Fruit fly (Drosophila melanogaster) whole organism, embryonic: ENCODE results near the gene CG14253.

Source experiments
- Asciz ChIP-seq: fragments of 200-800 bp; sonication (Bioruptor generic); optimal IDR thresholded peaks from 2 replicates; lab custom pipeline; 2017; ENCODE audit warnings: missing biosample characterization, mild to moderate bottlenecking, missing genetic modification characterization, missing genetic modification reagents
- CG11085 ChIP-seq: fragments of 200-800 bp; sonication (Bioruptor generic); IDR thresholded peaks from 2 replicates; pipeline ENCODE4 v1.3.6; 2022; ENCODE audit warnings: missing biosample characterization, missing genetic modification characterization
- CG11398 ChIP-seq: fragments of 200-800 bp; sonication (Bioruptor generic); optimal IDR thresholded peaks from 2 replicates; lab custom pipeline; 2016; ENCODE audit warnings: missing biosample characterization, missing genetic modification characterization
- CG11560 ChIP-seq: fragments of 200-800 bp; sonication (Bioruptor generic); IDR thresholded peaks from 3 replicates; pipeline ENCODE4 v1.3.6; 2022; ENCODE audit warnings: missing biosample characterization, missing genetic modification characterization
- CG15073 ChIP-seq: fragments of 200-800 bp; sonication (Bioruptor generic); optimal IDR thresholded peaks from 2 replicates; lab custom pipeline; 2016; ENCODE audit warnings: missing biosample characterization, missing genetic modification characterization
- CG1647 ChIP-seq: fragments of 200-800 bp; sonication (Bioruptor generic); optimal IDR thresholded peaks from 3 replicates; lab custom pipeline; 2016; ENCODE audit warnings: missing biosample characterization, missing genetic modification characterization
- CG17612 ChIP-seq: fragments of 200-800 bp; sonication (Bioruptor generic); IDR thresholded peaks from 2 replicates; pipeline ENCODE4 v1.3.6; 2022; ENCODE audit warnings: missing biosample characterization, missing genetic modification characterization
- CG2199 ChIP-seq: fragments of 200-800 bp; sonication (Bioruptor generic); IDR thresholded peaks from 3 replicates; pipeline ENCODE4 v1.3.6; 2022; ENCODE audit warnings: missing biosample characterization, missing genetic modification characterization
- CG3407 ChIP-seq: fragments of 200-800 bp; sonication (Bioruptor generic); optimal IDR thresholded peaks from 2 replicates; lab custom pipeline; 2018; ENCODE audit warnings: missing biosample characterization, mild to moderate bottlenecking, missing genetic modification characterization
- CG3726 ChIP-seq: fragments of 200-800 bp; sonication (Bioruptor generic); IDR thresholded peaks from 3 replicates; pipeline ENCODE4, ENCODE4 v1.3.6; 2022; ENCODE audit warnings: missing biosample characterization, missing genetic modification characterization
- CG3995 ChIP-seq: fragments of 200-800 bp; sonication (Bioruptor generic); optimal IDR thresholded peaks from 3 replicates; lab custom pipeline; 2016; ENCODE audit warnings: missing biosample characterization, missing genetic modification characterization
- CG42726 ChIP-seq: fragments of 200-800 bp; sonication (Bioruptor generic); IDR thresholded peaks from 2 replicates; pipeline ENCODE4 v1.3.6; 2022; ENCODE audit warnings: missing biosample characterization, missing genetic modification characterization; ENCODE audit not compliant: partially characterized antibody
- CG4424 ChIP-seq: fragments of 200-800 bp; sonication (Bioruptor generic); optimal IDR thresholded peaks from 3 replicates; lab custom pipeline; 2016; ENCODE audit warnings: missing biosample characterization, missing genetic modification characterization
- CG5245 ChIP-seq: fragments of 200-800 bp; sonication (Bioruptor generic); optimal IDR thresholded peaks from 3 replicates; lab custom pipeline; 2016; ENCODE audit warnings: missing biosample characterization, missing genetic modification characterization
- CG7271 ChIP-seq: fragments of 200-800 bp; sonication (Bioruptor generic); optimal IDR thresholded peaks from 2 replicates; lab custom pipeline; 2018; ENCODE audit warnings: missing biosample characterization, mild to moderate bottlenecking, missing genetic modification characterization, moderate library complexity
- CG8290 ChIP-seq, 3 experiments: fragments of 200-800 bp; sonication (Bioruptor generic); optimal IDR thresholded peaks; 2 replicates each; lab custom pipeline; 2016 to 2019; ENCODE audit warnings: missing biosample characterization in 3 of 3, missing genetic modification characterization in 3 of 3, mild to moderate bottlenecking in 2 of 3, moderate library complexity in 1 of 3
- CHES-1-like ChIP-seq: fragments of 200-800 bp; sonication (Bioruptor generic); optimal IDR thresholded peaks from 2 replicates; lab custom pipeline; 2016; ENCODE audit warnings: missing biosample characterization, missing genetic modification characterization
- Dip2 ChIP-seq: fragments of 200-800 bp; sonication (Bioruptor generic); IDR thresholded peaks from 2 replicates; pipeline ENCODE4 v1.3.6; 2022; ENCODE audit warnings: missing biosample characterization, missing genetic modification characterization
- Doc3 ChIP-seq: fragments of 200-800 bp; sonication (Bioruptor generic); IDR thresholded peaks from 3 replicates; pipeline ENCODE4 v1.3.6; 2022; ENCODE audit warnings: missing biosample characterization, missing genetic modification characterization; ENCODE audit not compliant: partially characterized antibody
- Elba2 ChIP-seq: fragments of 200-800 bp; sonication (Bioruptor generic); optimal IDR thresholded peaks from 3 replicates; lab custom pipeline; 2016; ENCODE audit warnings: missing biosample characterization, missing genetic modification characterization
- Ets65A ChIP-seq: fragments of 200-800 bp; sonication (Bioruptor generic); peaks from one replicate; lab custom pipeline; 2016; ENCODE audit warnings: missing biosample characterization, missing genetic modification characterization
- GATAe ChIP-seq: fragments of 200-800 bp; sonication (Bioruptor generic); conservative IDR thresholded peaks from 2 replicates; pipeline ENCODE4 v1.3.6; 2022; ENCODE audit warnings: missing biosample characterization, missing genetic modification characterization
- MBD-R2 ChIP-seq: fragments of 200-800 bp; sonication (Bioruptor generic); IDR thresholded peaks from 2 replicates; pipeline ENCODE4 v1.3.6; 2022; ENCODE audit warnings: missing biosample characterization, missing genetic modification characterization
- Poxn ChIP-seq: fragments of 200-800 bp; sonication (Bioruptor generic); IDR thresholded peaks from 2 replicates; pipeline ENCODE4 v1.3.6; 2022; ENCODE audit warnings: missing biosample characterization, missing genetic modification characterization
- Sox100B ChIP-seq: fragments of 200-800 bp; sonication (Bioruptor generic); optimal IDR thresholded peaks from 3 replicates; lab custom pipeline; 2018; ENCODE audit warnings: missing biosample characterization, mild to moderate bottlenecking, missing genetic modification characterization
- amos ChIP-seq: fragments of 200-800 bp; sonication (Bioruptor generic); IDR thresholded peaks from 2 replicates; pipeline ENCODE4 v1.3.6; 2022; ENCODE audit warnings: missing biosample characterization, missing genetic modification characterization; ENCODE audit not compliant: partially characterized antibody
- ara ChIP-seq: fragments of 200-800 bp; sonication (Bioruptor generic); IDR thresholded peaks from 2 replicates; pipeline ENCODE4 v1.3.6; 2022; ENCODE audit warnings: missing biosample characterization, missing genetic modification characterization
- bcd ChIP-seq: fragments of 200-800 bp; sonication (Bioruptor generic); optimal IDR thresholded peaks from 2 replicates; lab custom pipeline; 2017; ENCODE audit warnings: missing biosample characterization, mild to moderate bottlenecking, missing genetic modification characterization
- bsh ChIP-seq, 2 experiments: fragments of 200-800 bp; sonication (Bioruptor generic); optimal IDR thresholded peaks; 2 replicates each; lab custom pipeline; 2017 to 2018; ENCODE audit warnings: mild to moderate bottlenecking in 2 of 2, missing biosample characterization in 2 of 2, missing genetic modification characterization in 2 of 2, moderate library complexity in 1 of 2
- croc ChIP-seq: fragments of 200-800 bp; sonication (Bioruptor generic); conservative IDR thresholded peaks from 3 replicates; pipeline ENCODE4 v1.3.6; 2022; ENCODE audit warnings: missing biosample characterization, missing genetic modification characterization
- dimm ChIP-seq: fragments of 200-800 bp; sonication (Bioruptor generic); IDR thresholded peaks from 2 replicates; pipeline ENCODE4 v1.3.6; 2022; ENCODE audit warnings: missing biosample characterization, missing genetic modification characterization
- dysf ChIP-seq: fragments of 200-800 bp; sonication (Bioruptor generic); IDR thresholded peaks from 3 replicates; pipeline ENCODE4 v1.3.6; 2022; ENCODE audit warnings: missing biosample characterization, missing genetic modification characterization
- gce ChIP-seq: fragments of 200-800 bp; sonication (Bioruptor generic); IDR thresholded peaks from 3 replicates; pipeline ENCODE4 v1.3.6; 2022; ENCODE audit warnings: missing biosample characterization, missing genetic modification characterization
- nerfin-2 ChIP-seq: fragments of 200-800 bp; sonication (Bioruptor generic); IDR thresholded peaks from 2 replicates; pipeline ENCODE4 v1.3.6; 2022; ENCODE audit warnings: missing biosample characterization, missing genetic modification characterization; ENCODE audit not compliant: partially characterized antibody
- nmo ChIP-seq: fragments of 200-800 bp; sonication (Bioruptor generic); optimal IDR thresholded peaks from 2 replicates; lab custom pipeline; 2018; ENCODE audit warnings: missing biosample characterization, mild to moderate bottlenecking, missing genetic modification characterization, moderate library complexity
- nom ChIP-seq: fragments of 200-800 bp; sonication (Bioruptor generic); optimal IDR thresholded peaks from 2 replicates; lab custom pipeline; 2017; ENCODE audit warnings: missing biosample characterization, missing genetic modification characterization, mild to moderate bottlenecking, moderate library complexity, missing genetic modification reagents
- oc ChIP-seq: fragments of 200-800 bp; sonication (Bioruptor generic); optimal IDR thresholded peaks from 2 replicates; lab custom pipeline; 2018; ENCODE audit warnings: missing biosample characterization, mild to moderate bottlenecking, missing genetic modification characterization, moderate library complexity
- org-1 ChIP-seq: fragments of 200-800 bp; sonication (Bioruptor generic); optimal IDR thresholded peaks from 2 replicates; lab custom pipeline; 2017; ENCODE audit warnings: missing biosample characterization, missing genetic modification characterization
- pho ChIP-seq: fragments of 200-800 bp; sonication (Bioruptor generic); optimal IDR thresholded peaks from 2 replicates; lab custom pipeline; 2016; ENCODE audit warnings: missing biosample characterization, missing genetic modification characterization
- pita ChIP-seq: fragments of 200-800 bp; sonication (Bioruptor generic); optimal IDR thresholded peaks from 2 replicates; lab custom pipeline; 2017; ENCODE audit warnings: missing biosample characterization, mild to moderate bottlenecking, missing genetic modification characterization
- pum ChIP-seq: fragments of 200-800 bp; sonication (Bioruptor generic); optimal IDR thresholded peaks from 2 replicates; lab custom pipeline; 2016; ENCODE audit warnings: missing biosample characterization, missing genetic modification characterization
- pzg ChIP-seq: fragments of 200-800 bp; sonication (Bioruptor generic); optimal IDR thresholded peaks from 3 replicates; lab custom pipeline; 2018; ENCODE audit warnings: missing biosample characterization, mild to moderate bottlenecking, missing genetic modification characterization, moderate library complexity
- row ChIP-seq: fragments of 200-800 bp; sonication (Bioruptor generic); IDR thresholded peaks from 3 replicates; pipeline ENCODE4 v1.3.6; 2022; ENCODE audit warnings: missing biosample characterization, missing genetic modification characterization
- seq ChIP-seq: fragments of 200-800 bp; sonication (Bioruptor generic); IDR thresholded peaks from 2 replicates; pipeline ENCODE4 v1.3.6; 2022; ENCODE audit warnings: missing biosample characterization, missing genetic modification characterization
- slp2 ChIP-seq: fragments of 200-800 bp; sonication (Bioruptor generic); optimal IDR thresholded peaks from 2 replicates; lab custom pipeline; 2016; ENCODE audit warnings: missing biosample characterization, missing genetic modification characterization
- sob ChIP-seq: fragments of 200-800 bp; sonication (Bioruptor generic); IDR thresholded peaks from 2 replicates; pipeline ENCODE4 v1.3.6; 2022; ENCODE audit warnings: missing biosample characterization, missing genetic modification characterization
- ssp ChIP-seq: fragments of 200-800 bp; sonication (Bioruptor generic); IDR thresholded peaks from 2 replicates; pipeline ENCODE4 v1.3.6; 2022; ENCODE audit warnings: missing biosample characterization, missing genetic modification characterization
- tap ChIP-seq: fragments of 200-800 bp; optimal IDR thresholded peaks from 3 replicates; lab custom pipeline; 2019; ENCODE audit warnings: missing biosample characterization, mild to moderate bottlenecking, missing genetic modification characterization, moderate library complexity
- tin ChIP-seq: fragments of 200-800 bp; sonication (Bioruptor generic); optimal IDR thresholded peaks from 3 replicates; lab custom pipeline; 2016; ENCODE audit warnings: missing biosample characterization, missing genetic modification characterization
- vfl ChIP-seq: fragments of 200-800 bp; sonication (Bioruptor generic); optimal IDR thresholded peaks from 2 replicates; lab custom pipeline; 2016; ENCODE audit warnings: missing biosample characterization, missing genetic modification characterization
- zf30C ChIP-seq: fragments of 200-800 bp; sonication (Bioruptor generic); optimal IDR thresholded peaks from 3 replicates; lab custom pipeline; 2018; ENCODE audit warnings: missing biosample characterization, mild to moderate bottlenecking, missing genetic modification characterization

The CG14253 gene

dm6 chr3R:26963747-26964174, 14.6 kb upstream of the CG14253 start (continued):
- TF ChIP-seq pita (no peak), dysf (peak; percentile 74), org-1 (peak; percentile 50), tap (tag; lab: Kevin White, UChicago) (peak; percentile 78), nom (peak; percentile 76), CHES-1-like (GFP tag; lab: Kevin White, UChicago) (peak; percentile 34), CG7271 (tag; lab: Kevin White, UChicago) (peak; percentile 62), croc (peak; percentile 43; the same call in 2 of the 3 replicates), Sox100B (GFP tag; lab: Kevin White, UChicago) (peak; percentile 76), oc (tag; lab: Kevin White, UChicago) (no peak), CG1647 (GFP tag; lab: Kevin White, UChicago) (peak; percentile 65), bsh (GFP tag; optimal IDR thresholded peaks at IDR 0.05; lab: Kevin White, UChicago) (peak; percentile 46 to 48), pzg (GFP tag; lab: Kevin White, UChicago) (no peak), bcd (GFP tag; lab: Kevin White, UChicago) (peak; percentile 76), amos (GFP tag; lab: Robert Waterston, UW) (no peak), ssp (no peak), CG17612 (GFP tag; lab: Robert Waterston, UW) (no peak), ara (GFP tag; lab: Robert Waterston, UW) (no peak), CG4424 (GFP tag; lab: Kevin White, UChicago) (peak; percentile 52), sob (GFP tag; lab: Robert Waterston, UW) (0 out of 2 replicates have a peak, but pooled peaks have one; percentile 35), Poxn (GFP tag; lab: Robert Waterston, UW) (no peak), CG42726 (GFP tag; lab: Robert Waterston, UW) (no peak), CG8290 (GFP tag; optimal IDR thresholded peaks at IDR 0.05; lab: Kevin White, UChicago) (peak; percentile 36), CG8290 (tag; optimal IDR thresholded peaks at IDR 0.05; lab: Kevin White, UChicago) (peak in 1 of 2 experiments; percentile 23), slp2 (GFP tag; lab: Kevin White, UChicago) (no peak), nerfin-2 (GFP tag; lab: Robert Waterston, UW) (no peak), tin (peak; percentile 85), Dip2 (no peak), CG2199 (GFP tag; lab: Robert Waterston, UW) (no peak), pum (GFP tag; lab: Kevin White, UChicago) (peak; percentile 40), dimm (GFP tag; lab: Robert Waterston, UW) (no peak), CG3726 (GFP tag; lab: Robert Waterston, UW) (no peak), CG11560 (tag; lab: Robert Waterston, UW) (no peak), nmo (GFP tag; lab: Kevin White, UChicago) (peak; percentile 84), CG5245 (peak; percentile 79), Elba2 (GFP tag; lab: Kevin White, UChicago) (no peak), Doc3 (GFP tag; lab: Robert Waterston, UW) (no peak), Ets65A (GFP tag; lab: Kevin White, UChicago) (peak; percentile 96), CG3407 (GFP tag; lab: Kevin White, UChicago) (peak; percentile 16), Asciz (GFP tag; lab: Kevin White, UChicago) (peak; percentile 78), seq (GFP tag; lab: Robert Waterston, UW) (peak; percentile 29; the same call in 1 of the 2 replicates), CG11085 (GFP tag; lab: Robert Waterston, UW) (no peak), gce (no peak; the same call in 2 of the 3 replicates), CG15073 (GFP tag; lab: Kevin White, UChicago) (no peak), MBD-R2 (peak; percentile 42; the same call in 1 of the 2 replicates), row (GFP tag; lab: Robert Waterston, UW) (peak; percentile 35; the same call in 2 of the 3 replicates), vfl (GFP tag; lab: Kevin White, UChicago) (no peak), CG3995 (GFP tag; lab: Kevin White, UChicago) (no peak), pho (GFP tag; lab: Kevin White, UChicago) (peak; percentile 18), zf30C (GFP tag; lab: Kevin White, UChicago) (no peak), CG11398 (GFP tag; lab: Kevin White, UChicago) (no peak), GATAe (GFP tag; lab: Robert Waterston, UW) (no peak)
